Fruit fly (Drosophila melanogaster) whole organism, pupa: Measurements from ENCODE around the gene Spn28B.

Experiments
- CG10348 ChIP-seq: fragments of 200-800 bp; sonication (Bioruptor generic); IDR thresholded peaks from 2 replicates; pipeline ENCODE4 v1.3.6; 2022; ENCODE audit warnings: missing biosample characterization, missing genetic modification characterization
- CG12605 ChIP-seq: fragments of 200-800 bp; sonication (Bioruptor generic); IDR thresholded peaks from 2 replicates; pipeline ENCODE4 v1.3.6; 2022; ENCODE audit warnings: missing biosample characterization, missing genetic modification characterization
- CG13204 ChIP-seq: fragments of 200-800 bp; sonication (Bioruptor generic); optimal IDR thresholded peaks from 2 replicates; lab custom pipeline; 2018; ENCODE audit warnings: missing biosample characterization, mild to moderate bottlenecking, missing genetic modification characterization, moderate library complexity
- CG14655 ChIP-seq: fragments of 200-800 bp; sonication (Bioruptor generic); optimal IDR thresholded peaks from 3 replicates; lab custom pipeline; 2017; ENCODE audit warnings: mild to moderate bottlenecking, missing biosample characterization, missing genetic modification reagents, missing genetic modification characterization
- CG15710 ChIP-seq: fragments of 200-800 bp; sonication (Bioruptor generic); optimal IDR thresholded peaks from 2 replicates; lab custom pipeline; 2018; ENCODE audit warnings: missing biosample characterization, mild to moderate bottlenecking, missing genetic modification characterization, moderate library complexity
- CG32121 ChIP-seq: fragments of 200-800 bp; sonication (Bioruptor generic); IDR thresholded peaks from 2 replicates; pipeline ENCODE4 v1.3.6; 2022; ENCODE audit warnings: missing biosample characterization, missing genetic modification characterization
- CG4496 ChIP-seq: fragments of 200-800 bp; sonication (Bioruptor generic); IDR thresholded peaks from 3 replicates; pipeline ENCODE4 v1.3.6; 2022; ENCODE audit warnings: missing biosample characterization, missing genetic modification characterization
- CG8301 ChIP-seq: fragments of 200-800 bp; sonication (Bioruptor generic); optimal IDR thresholded peaks from 2 replicates; lab custom pipeline; 2018; ENCODE audit warnings: missing biosample characterization, mild to moderate bottlenecking, missing genetic modification characterization
- CG9948 ChIP-seq: fragments of 200-800 bp; sonication (Bioruptor generic); optimal IDR thresholded peaks from 2 replicates; lab custom pipeline; 2018; ENCODE audit warnings: missing biosample characterization, mild to moderate bottlenecking, missing genetic modification characterization, moderate library complexity
- D1 ChIP-seq: fragments of 200-800 bp; sonication (Bioruptor generic); optimal IDR thresholded peaks from 2 replicates; lab custom pipeline; 2018; ENCODE audit warnings: missing biosample characterization, mild to moderate bottlenecking, missing genetic modification characterization, moderate library complexity
- EcR ChIP-seq: fragments of 200-800 bp; sonication (Bioruptor generic); optimal IDR thresholded peaks from 3 replicates; lab custom pipeline; 2019; ENCODE audit warnings: missing biosample characterization, missing genetic modification characterization, mild to moderate bottlenecking, moderate library complexity, missing genetic modification reagents
- Ets98B ChIP-seq: fragments of 200-800 bp; sonication (Bioruptor generic); IDR thresholded peaks from 2 replicates; pipeline ENCODE4 v1.3.6; 2022; ENCODE audit warnings: missing biosample characterization, missing genetic modification characterization
- Pif1B ChIP-seq: fragments of 200-800 bp; sonication (Bioruptor generic); optimal IDR thresholded peaks from 3 replicates; lab custom pipeline; 2016; ENCODE audit warnings: missing biosample characterization, missing genetic modification characterization
- Snoo ChIP-seq: fragments of 200-800 bp; sonication (Bioruptor generic); optimal IDR thresholded peaks from 3 replicates; lab custom pipeline; 2017; ENCODE audit warnings: missing biosample characterization, mild to moderate bottlenecking, missing genetic modification characterization, inconsistent platforms
- fd96Ca ChIP-seq: fragments of 200-800 bp; sonication (Bioruptor generic); IDR thresholded peaks from 3 replicates; pipeline ENCODE4 v1.3.6; 2022; ENCODE audit warnings: missing biosample characterization, missing genetic modification characterization
- gl ChIP-seq: fragments of 200-800 bp; sonication (Bioruptor generic); optimal IDR thresholded peaks from 2 replicates; lab custom pipeline; 2018; ENCODE audit warnings: missing biosample characterization, mild to moderate bottlenecking, missing genetic modification characterization
- rn ChIP-seq: fragments of 200-800 bp; sonication (Bioruptor generic); IDR thresholded peaks from 2 replicates; pipeline ENCODE4 v1.3.6; 2022; ENCODE audit warnings: missing biosample characterization, missing genetic modification characterization

Spn28B gene

dm6 chr2L:7628382-7628965, 46.8 kb downstream of the Spn28B start:
- no peak for TF ChIP-seq Ets98B (GFP tag; lab: Robert Waterston, UW)
- TF ChIP-seq CG9948 (tag; lab: Kevin White, UChicago) = no peak
- TF ChIP-seq EcR (GFP tag; lab: Kevin White, UChicago) = no peak
- no peak for TF ChIP-seq Snoo (tag; lab: Kevin White, UChicago)
- TF ChIP-seq CG32121 (GFP tag; lab: Robert Waterston, UW) = no peak
- no peak for TF ChIP-seq CG13204 (GFP tag; lab: Kevin White, UChicago)
- no peak for TF ChIP-seq fd96Ca (GFP tag; lab: Robert Waterston, UW)

dm6 chr2L:7630673-7631072, 48.9 kb downstream of the Spn28B start:
- no peak for TF ChIP-seq gl (tag; lab: Kevin White, UChicago)
- no peak for TF ChIP-seq CG10348
- TF ChIP-seq EcR (GFP tag; lab: Kevin White, UChicago) = no peak
- TF ChIP-seq CG15710 = no peak
- no peak for TF ChIP-seq CG12605 (GFP tag; lab: Robert Waterston, UW)
- no peak for TF ChIP-seq Snoo (tag; lab: Kevin White, UChicago)
- no peak for TF ChIP-seq CG4496
- no peak for TF ChIP-seq Pif1B
- TF ChIP-seq CG13204 (GFP tag; lab: Kevin White, UChicago) = no peak
- TF ChIP-seq CG9948 (tag; lab: Kevin White, UChicago) = no peak
- no peak for TF ChIP-seq D1 (tag; lab: Kevin White, UChicago)

- TF ChIP-seq CG8301 (no peak), CG12605 (GFP tag; lab: Robert Waterston, UW) (no peak), Snoo (tag; lab: Kevin White, UChicago) (no peak), rn (GFP tag; lab: Robert Waterston, UW) (no peak), CG14655 (GFP tag; lab: Kevin White, UChicago) (no peak), fd96Ca (GFP tag; lab: Robert Waterston, UW) (no peak), Ets98B (GFP tag; lab: Robert Waterston, UW) (no peak)
These were observed 51.1 kb downstream of the Spn28B start for dm6 chr2L:7632783-7633182.
